Worm (Caenorhabditis elegans): Measurements from ENCODE around the gene srx-110.

Gene srx-110

ce11 chrII:3682770-3683234, 26.6 kb upstream of the srx-110 start, which contains the start of gene F19B10.1:
TSS of gene F19B10.1 (plus strand) at chrII:3683184.
- TF ChIP-seq elt-2 (tag; optimal IDR thresholded peaks at IDR 0.05) (peak; percentile 50), F16B12.6 (tag; optimal IDR thresholded peaks at IDR 0.05) (peak; percentile 97), tlp-1 (tag; optimal IDR thresholded peaks at IDR 0.05) (no peak), ceh-63 (GFP tag; optimal IDR thresholded peaks at IDR 0.05) (no peak), rnt-1 (tag; optimal IDR thresholded peaks at IDR 0.05) (peak; percentile 77), fkh-4 (tag; optimal IDR thresholded peaks at IDR 0.05; ENCODE audit: borderline replicate concordance) (no peak), elt-3 (tag; optimal IDR thresholded peaks at IDR 0.05) (peak in 3 of 6 experiments; percentile 62 to 95 (median 85)), tbx-2 (tag; optimal IDR thresholded peaks at IDR 0.05) (peak; percentile 73), blmp-1 (tag; optimal IDR thresholded peaks at IDR 0.05) (peak; percentile 79), lin-35 (GFP tag; optimal IDR thresholded peaks at IDR 0.05) (peak; percentile 88 to 98), lin-14 (GFP tag; optimal IDR thresholded peaks at IDR 0.05) (peak; percentile 86), zip-4 (GFP tag; optimal IDR thresholded peaks at IDR 0.05) (peak; percentile 6), efl-1 (optimal IDR thresholded peaks at IDR 0.05) (peak; percentile 74 to 94), efl-1 (GFP tag; optimal IDR thresholded peaks at IDR 0.05 in 1 of 2) (peak; percentile 93 to 99), ces-1 (GFP tag; optimal IDR thresholded peaks at IDR 0.05) (no peak), ztf-4 (tag; optimal IDR thresholded peaks at IDR 0.05) (no peak), pag-3 (tag; optimal IDR thresholded peaks at IDR 0.05; ENCODE audit: borderline replicate concordance, insufficient read depth) (peak; percentile 20), nhr-20 (tag; optimal IDR thresholded peaks at IDR 0.05) (peak; percentile 88), ceh-8 (GFP tag; optimal IDR thresholded peaks at IDR 0.05) (no peak), lin-15B (tag; optimal IDR thresholded peaks at IDR 0.05) (peak; percentile 52), dpl-1 (GFP tag; optimal IDR thresholded peaks at IDR 0.05) (peak; percentile 88 to 95 (median 94)), zag-1 (tag; optimal IDR thresholded peaks at IDR 0.05) (no peak), dsc-1 (tag; optimal IDR thresholded peaks at IDR 0.05) (peak; percentile 60), isw-1 (GFP tag; IDR thresholded peaks at IDR 0.05) (peak; percentile 31; the same call in 1 of the 2 replicates), mab-9 (GFP tag; IDR thresholded peaks at IDR 0.05) (0 out of 2 replicates have a peak, but pooled peaks have one; percentile 23), grh-1 (GFP tag; IDR thresholded peaks at IDR 0.05) (0 out of 2 replicates have a peak, but pooled peaks have one; percentile 20), ama-1 (optimal IDR thresholded peaks at IDR 0.05) (no peak), lir-3 (tag; optimal IDR thresholded peaks at IDR 0.05; ENCODE audit: poor library complexity) (peak; percentile 68), lin-13 (GFP tag; optimal IDR thresholded peaks at IDR 0.05) (peak; percentile 72), C04F5.9 (tag; optimal IDR thresholded peaks at IDR 0.05) (peak; percentile 60), nhr-11 (tag; optimal IDR thresholded peaks at IDR 0.05) (no peak), swsn-7 (tag; optimal IDR thresholded peaks at IDR 0.05) (peak; percentile 65), snpc-4 (tag; optimal IDR thresholded peaks at IDR 0.05) (peak; percentile 68), C16A3.4 (tag; optimal IDR thresholded peaks at IDR 0.05) (peak; percentile 86), aly-2 (tag; optimal IDR thresholded peaks at IDR 0.05) (peak; percentile 35), irx-1 (tag; optimal IDR thresholded peaks at IDR 0.05) (peak; percentile 59), pax-3 (tag; optimal IDR thresholded peaks at IDR 0.05) (no peak), unc-130 (tag; optimal IDR thresholded peaks at IDR 0.05) (peak; percentile 94), nhr-19 (GFP tag; conservative IDR thresholded peaks at IDR 0.05) (peak; percentile 67), unc-98 (GFP tag; IDR thresholded peaks at IDR 0.05) (no peak), nhr-90 (tag; optimal IDR thresholded peaks at IDR 0.05; ENCODE audit: poor library complexity) (peak; percentile 82), xbp-1 (tag; optimal IDR thresholded peaks at IDR 0.05) (peak; percentile 68), unc-86 (tag; optimal IDR thresholded peaks at IDR 0.05) (peak; percentile 15), egl-27 (tag; optimal IDR thresholded peaks at IDR 0.05) (no peak), nhr-77 (tag; optimal IDR thresholded peaks at IDR 0.05) (peak; percentile 36), lsy-2 (tag; optimal IDR thresholded peaks at IDR 0.05) (peak; percentile 86 to 87), sptf-1 (tag; optimal IDR thresholded peaks at IDR 0.05) (no peak), vab-15 (tag; optimal IDR thresholded peaks at IDR 0.05) (peak; percentile 49), aha-1 (tag; optimal IDR thresholded peaks at IDR 0.05) (no peak), mef-2 (tag; optimal IDR thresholded peaks at IDR 0.05) (no peak), nhr-85 (tag) (peak; percentile 91), lin-39 (tag; optimal IDR thresholded peaks at IDR 0.05) (peak; percentile 73), jun-1 (tag; optimal IDR thresholded peaks at IDR 0.05) (peak; percentile 11)

All from whole organism, L1 larva.